Fruit fly (Drosophila melanogaster) whole organism, embryonic: ENCODE data around the gene upd2.

ENCODE experiments used
- BEAF-32 ChIP-seq: fragments of 200-800 bp; sonication (Bioruptor generic); optimal IDR thresholded peaks from 3 replicates; lab custom pipeline; 2017; ENCODE audit warnings: missing biosample characterization, missing genetic modification characterization, mild to moderate bottlenecking, moderate library complexity, missing genetic modification reagents
- CG10147 ChIP-seq: fragments of 200-800 bp; sonication (Bioruptor generic); optimal IDR thresholded peaks from 2 replicates; lab custom pipeline; 2019; ENCODE audit warnings: missing biosample characterization, mild to moderate bottlenecking, missing genetic modification characterization, moderate library complexity
- CG1024 ChIP-seq: fragments of 200-800 bp; sonication (Bioruptor generic); IDR thresholded peaks from 2 replicates; pipeline ENCODE4 v1.3.6; 2022; ENCODE audit warnings: missing biosample characterization, missing genetic modification characterization
- CG10462 ChIP-seq: fragments of 200-800 bp; sonication (Bioruptor generic); optimal IDR thresholded peaks from 2 replicates; lab custom pipeline; 2016; ENCODE audit warnings: missing biosample characterization, missing genetic modification characterization
- CG11456 ChIP-seq: fragments of 200-800 bp; sonication (Bioruptor generic); IDR thresholded peaks from 3 replicates; pipeline ENCODE4 v1.3.6; 2022; ENCODE audit warnings: missing biosample characterization, missing genetic modification characterization
- CG12071 ChIP-seq: fragments of 200-800 bp; sonication (Bioruptor generic); optimal IDR thresholded peaks from 3 replicates; lab custom pipeline; 2018; ENCODE audit warnings: missing biosample characterization, mild to moderate bottlenecking, missing genetic modification characterization
- CG13894 ChIP-seq: fragments of 200-800 bp; sonication (Bioruptor generic); optimal IDR thresholded peaks from 3 replicates; lab custom pipeline; 2018; ENCODE audit warnings: missing biosample characterization, mild to moderate bottlenecking, missing genetic modification characterization, moderate library complexity
- CG16863 ChIP-seq: fragments of 200-800 bp; sonication (Bioruptor generic); optimal IDR thresholded peaks from 3 replicates; lab custom pipeline; 2016; ENCODE audit warnings: missing biosample characterization, missing genetic modification characterization
- CG1832 ChIP-seq: fragments of 200-800 bp; sonication (Bioruptor generic); optimal IDR thresholded peaks from 2 replicates; lab custom pipeline; 2017; ENCODE audit warnings: missing biosample characterization, mild to moderate bottlenecking, missing genetic modification characterization, inconsistent platforms
- CG18619 ChIP-seq: fragments of 200-800 bp; sonication (Bioruptor generic); optimal IDR thresholded peaks from 3 replicates; lab custom pipeline; 2017; ENCODE audit warnings: missing biosample characterization, mild to moderate bottlenecking, missing genetic modification characterization
- CG2875 ChIP-seq: fragments of 200-800 bp; sonication (Bioruptor generic); optimal IDR thresholded peaks from 2 replicates; lab custom pipeline; 2017; ENCODE audit warnings: missing biosample characterization, mild to moderate bottlenecking, missing genetic modification characterization, missing genetic modification reagents
- CG3163 ChIP-seq: fragments of 200-800 bp; sonication (Bioruptor generic); optimal IDR thresholded peaks from 3 replicates; lab custom pipeline; 2016; ENCODE audit warnings: missing biosample characterization, missing genetic modification characterization
- CG5953 ChIP-seq: fragments of 200-800 bp; sonication (Bioruptor generic); IDR thresholded peaks from 2 replicates; pipeline ENCODE4 v1.3.6; 2022; ENCODE audit warnings: missing biosample characterization, missing genetic modification characterization
- CG7839 ChIP-seq: fragments of 200-800 bp; sonication (Bioruptor generic); optimal IDR thresholded peaks from 3 replicates; lab custom pipeline; 2018; ENCODE audit warnings: missing biosample characterization, mild to moderate bottlenecking, missing genetic modification characterization, moderate library complexity
- CG8281 ChIP-seq: fragments of 200-800 bp; sonication (Bioruptor generic); optimal IDR thresholded peaks from 2 replicates; lab custom pipeline; 2018; ENCODE audit warnings: missing biosample characterization, mild to moderate bottlenecking, missing genetic modification characterization, moderate library complexity
- CG8388 ChIP-seq: fragments of 200-800 bp; sonication (Bioruptor generic); optimal IDR thresholded peaks from 2 replicates; lab custom pipeline; 2019; ENCODE audit warnings: missing biosample characterization, mild to moderate bottlenecking, missing genetic modification characterization, moderate library complexity
- CG8944 ChIP-seq: fragments of 200-800 bp; sonication (Bioruptor generic); optimal IDR thresholded peaks from 3 replicates; lab custom pipeline; 2016; ENCODE audit warnings: missing biosample characterization, missing genetic modification characterization
- Dfd ChIP-seq, 2 experiments: fragments of >200 bp; optimal IDR thresholded peaks; 2 replicates each; lab custom pipeline; 2017; ENCODE audit warnings: missing biosample characterization in 2 of 2, missing genetic modification characterization in 2 of 2
- Dip3 ChIP-seq: fragments of 200-800 bp; sonication (Bioruptor generic); optimal IDR thresholded peaks from 3 replicates; lab custom pipeline; 2016; ENCODE audit warnings: missing biosample characterization, missing genetic modification characterization
- Ets65A ChIP-seq: fragments of 200-800 bp; sonication (Bioruptor generic); peaks from one replicate; lab custom pipeline; 2016; ENCODE audit warnings: missing biosample characterization, missing genetic modification characterization
- Hey ChIP-seq: fragments of 200-800 bp; sonication (Bioruptor generic); optimal IDR thresholded peaks from 3 replicates; lab custom pipeline; 2018; ENCODE audit warnings: missing biosample characterization, mild to moderate bottlenecking, missing genetic modification characterization
- Hmx ChIP-seq: fragments of 200-800 bp; sonication (Bioruptor generic); optimal IDR thresholded peaks from 2 replicates; lab custom pipeline; 2016; ENCODE audit warnings: missing biosample characterization, missing genetic modification characterization
- NFAT ChIP-seq: fragments of 200-800 bp; sonication (Bioruptor generic); IDR thresholded peaks from 2 replicates; pipeline ENCODE4 v1.3.6; 2022; ENCODE audit warnings: missing biosample characterization, missing genetic modification characterization
- Oaz ChIP-seq: fragments of 200-800 bp; sonication (Bioruptor generic); IDR thresholded peaks from 2 replicates; pipeline ENCODE4 v1.3.6; 2022; ENCODE audit warnings: missing biosample characterization, missing genetic modification characterization
- Scr ChIP-seq: fragments of 200-800 bp; sonication (Bioruptor generic); IDR thresholded peaks from 2 replicates; pipeline ENCODE4 v1.3.6; 2022; ENCODE audit warnings: missing biosample characterization, missing genetic modification characterization; ENCODE audit not compliant: partially characterized antibody
- Six4 ChIP-seq: fragments of 200-800 bp; sonication (Bioruptor generic); optimal IDR thresholded peaks from 2 replicates; lab custom pipeline; 2016; ENCODE audit warnings: missing biosample characterization, missing genetic modification characterization
- Vsx1 ChIP-seq: fragments of 200-800 bp; sonication (Bioruptor generic); optimal IDR thresholded peaks from 2 replicates; lab custom pipeline; 2017; ENCODE audit warnings: missing biosample characterization, mild to moderate bottlenecking, missing genetic modification characterization, missing genetic modification reagents
- ab ChIP-seq: fragments of 200-800 bp; sonication (Bioruptor generic); optimal IDR thresholded peaks from 2 replicates; lab custom pipeline; 2016; ENCODE audit warnings: missing biosample characterization, missing genetic modification characterization
- amos ChIP-seq: fragments of 200-800 bp; sonication (Bioruptor generic); IDR thresholded peaks from 2 replicates; pipeline ENCODE4 v1.3.6; 2022; ENCODE audit warnings: missing biosample characterization, missing genetic modification characterization; ENCODE audit not compliant: partially characterized antibody
- aop ChIP-seq: fragments of 200-800 bp; sonication (Bioruptor generic); IDR thresholded peaks from 2 replicates; pipeline ENCODE4 v1.3.6; 2022; ENCODE audit warnings: missing biosample characterization, missing genetic modification characterization
- chif ChIP-seq, 2 experiments: fragments of 200-800 bp; sonication (Bioruptor generic); optimal IDR thresholded peaks; 3 replicates each; lab custom pipeline; 2016; ENCODE audit warnings: missing biosample characterization in 2 of 2, missing genetic modification characterization in 2 of 2
- disco-r ChIP-seq: fragments of 200-800 bp; sonication (Bioruptor generic); optimal IDR thresholded peaks from 2 replicates; lab custom pipeline; 2016; ENCODE audit warnings: missing biosample characterization, missing genetic modification characterization
- gcm2 ChIP-seq: fragments of 200-800 bp; sonication (Bioruptor generic); optimal IDR thresholded peaks from 2 replicates; lab custom pipeline; 2016; ENCODE audit warnings: missing biosample characterization, missing genetic modification characterization
- gsb-n ChIP-seq: fragments of 200-800 bp; sonication (Bioruptor generic); optimal IDR thresholded peaks from 3 replicates; lab custom pipeline; 2018; ENCODE audit warnings: missing biosample characterization, mild to moderate bottlenecking, missing genetic modification characterization
- hkb ChIP-seq, 2 experiments: fragments of 200-800 bp in 1 of 2; fragments of >200 bp in 1 of 2; sonication (Bioruptor generic) in 1 of 2; IDR thresholded peaks in 1 of 2; optimal IDR thresholded peaks in 1 of 2; 2 replicates each; pipeline versions ENCODE4 v1.3.6 to Lab custom; 2017 to 2022; ENCODE audit warnings: missing biosample characterization in 1 of 2, missing genetic modification characterization in 1 of 2
- nerfin-2 ChIP-seq: fragments of 200-800 bp; sonication (Bioruptor generic); IDR thresholded peaks from 2 replicates; pipeline ENCODE4 v1.3.6; 2022; ENCODE audit warnings: missing biosample characterization, missing genetic modification characterization; ENCODE audit not compliant: partially characterized antibody
- nmo ChIP-seq: fragments of 200-800 bp; sonication (Bioruptor generic); optimal IDR thresholded peaks from 2 replicates; lab custom pipeline; 2018; ENCODE audit warnings: missing biosample characterization, mild to moderate bottlenecking, missing genetic modification characterization, moderate library complexity
- p53 ChIP-seq: fragments of 200-800 bp; sonication (Bioruptor generic); optimal IDR thresholded peaks from 2 replicates; lab custom pipeline; 2016; ENCODE audit warnings: missing biosample characterization, missing genetic modification characterization
- pita ChIP-seq: fragments of 200-800 bp; sonication (Bioruptor generic); optimal IDR thresholded peaks from 2 replicates; lab custom pipeline; 2017; ENCODE audit warnings: missing biosample characterization, mild to moderate bottlenecking, missing genetic modification characterization
- rib ChIP-seq: fragments of 200-800 bp; sonication (Bioruptor generic); IDR thresholded peaks from 2 replicates; pipeline ENCODE4 v1.3.6; 2022; ENCODE audit warnings: missing biosample characterization, missing genetic modification characterization
- run ChIP-seq: fragments of 200-800 bp; sonication (Bioruptor generic); optimal IDR thresholded peaks from 3 replicates; lab custom pipeline; 2018; ENCODE audit warnings: missing biosample characterization, mild to moderate bottlenecking, missing genetic modification characterization
- sc ChIP-seq, 3 experiments: fragments of >200 bp in 2 of 3; fragments of 200-800 bp in 1 of 3; sonication (Bioruptor generic) in 1 of 3; optimal IDR thresholded peaks; 2 replicates in 2 of 3; 3 replicates in 1 of 3; lab custom pipeline; 2017; ENCODE audit warnings: mild to moderate bottlenecking in 1 of 3, missing biosample characterization in 1 of 3, missing genetic modification characterization in 1 of 3, missing genetic modification reagents in 1 of 3
- sens ChIP-seq: fragments of 200-800 bp; sonication (Bioruptor generic); peaks from one replicate; lab custom pipeline; 2016; ENCODE audit warnings: missing biosample characterization, missing genetic modification characterization
- shn ChIP-seq: fragments of 200-800 bp; sonication (Bioruptor generic); optimal IDR thresholded peaks from 3 replicates; lab custom pipeline; 2016; ENCODE audit warnings: missing biosample characterization, missing genetic modification characterization
- tgo ChIP-seq: fragments of 200-800 bp; sonication (Bioruptor generic); IDR thresholded peaks from 3 replicates; pipeline ENCODE4 v1.3.6; 2022; ENCODE audit warnings: missing biosample characterization, missing genetic modification characterization
- tio ChIP-seq: fragments of 200-800 bp; sonication (Bioruptor generic); optimal IDR thresholded peaks from 2 replicates; lab custom pipeline; 2017; ENCODE audit warnings: missing biosample characterization, missing genetic modification characterization, inconsistent platforms
- tna ChIP-seq: fragments of 200-800 bp; sonication (Bioruptor generic); IDR thresholded peaks from 2 replicates; pipeline ENCODE4 v1.3.6; 2022; ENCODE audit warnings: missing biosample characterization, missing genetic modification characterization; ENCODE audit not compliant: partially characterized antibody
- vfl ChIP-seq: fragments of 200-800 bp; sonication (Bioruptor generic); optimal IDR thresholded peaks from 2 replicates; lab custom pipeline; 2016; ENCODE audit warnings: missing biosample characterization, missing genetic modification characterization
- zf30C ChIP-seq: fragments of 200-800 bp; sonication (Bioruptor generic); optimal IDR thresholded peaks from 3 replicates; lab custom pipeline; 2018; ENCODE audit warnings: missing biosample characterization, mild to moderate bottlenecking, missing genetic modification characterization

upd2 gene

dm6 chrX:18208079-18208865 lies 34.8 kb downstream of the upd2 start (continued):
- TF ChIP-seq CG12071 (GFP tag; lab: Kevin White, UChicago): no peak
- TF ChIP-seq gsb-n (tag; lab: Kevin White, UChicago): peak; percentile 14
- no peak for TF ChIP-seq NFAT (GFP tag; lab: Robert Waterston, UW)
- no peak for TF ChIP-seq ab (GFP tag; lab: Kevin White, UChicago)
- TF ChIP-seq CG1832 (GFP tag; lab: Kevin White, UChicago): peak; percentile 56
- TF ChIP-seq BEAF-32 (GFP tag; lab: Kevin White, UChicago): no peak
- no peak for TF ChIP-seq CG16863 (GFP tag; lab: Kevin White, UChicago)
- no peak for TF ChIP-seq Oaz (GFP tag; lab: Robert Waterston, UW)
- no peak for TF ChIP-seq tna (GFP tag; lab: Robert Waterston, UW)
- TF ChIP-seq chif (GFP tag; optimal IDR thresholded peaks at IDR 0.05; lab: Kevin White, UChicago): no peak
- TF ChIP-seq CG18619 (GFP tag; lab: Kevin White, UChicago): no peak
- no peak for TF ChIP-seq Dfd (GFP tag; optimal IDR thresholded peaks at IDR 0.05; lab: Kevin White, UChicago)
- no peak for TF ChIP-seq hkb (optimal IDR thresholded peaks at IDR 0.05; lab: Kevin White, UChicago)
- no peak for TF ChIP-seq hkb (GFP tag; IDR thresholded peaks at IDR 0.05; lab: Robert Waterston, UW)
- no peak for TF ChIP-seq Hey (tag; lab: Kevin White, UChicago)
- TF ChIP-seq Scr (GFP tag; lab: Robert Waterston, UW): no peak
- TF ChIP-seq Ets65A: no peak
- peak; percentile 65 for TF ChIP-seq nmo (GFP tag; lab: Kevin White, UChicago)
- TF ChIP-seq gcm2 (GFP tag; lab: Kevin White, UChicago): no peak
- no peak for TF ChIP-seq Dip3 (GFP tag; lab: Kevin White, UChicago)
- no peak for TF ChIP-seq CG1024 (GFP tag; lab: Robert Waterston, UW)
- no peak for TF ChIP-seq vfl (GFP tag; lab: Kevin White, UChicago)
- no peak for TF ChIP-seq sc (optimal IDR thresholded peaks at IDR 0.05; lab: Kevin White, UChicago)
- peak; percentile 6 for TF ChIP-seq sc (GFP tag; optimal IDR thresholded peaks at IDR 0.05; lab: Kevin White, UChicago)
- no peak for TF ChIP-seq CG7839 (tag; lab: Kevin White, UChicago)
- no peak for TF ChIP-seq CG13894 (tag; lab: Kevin White, UChicago)
- TF ChIP-seq run (tag; lab: Kevin White, UChicago): no peak
- TF ChIP-seq Six4 (GFP tag; lab: Kevin White, UChicago): no peak
- TF ChIP-seq shn (GFP tag; lab: Kevin White, UChicago): no peak
- TF ChIP-seq CG3163 (GFP tag; lab: Kevin White, UChicago): no peak
- no peak for TF ChIP-seq CG5953 (GFP tag; lab: Robert Waterston, UW)
- no peak for TF ChIP-seq aop (GFP tag; lab: Robert Waterston, UW)
- TF ChIP-seq pita: no peak
- TF ChIP-seq zf30C (GFP tag; lab: Kevin White, UChicago): no peak
- TF ChIP-seq CG2875 (GFP tag; lab: Kevin White, UChicago): no peak
- TF ChIP-seq CG8281 (tag; lab: Kevin White, UChicago): no peak
- TF ChIP-seq disco-r (GFP tag; lab: Kevin White, UChicago): no peak
- TF ChIP-seq CG10462 (GFP tag; lab: Kevin White, UChicago): no peak
- peak; percentile 13 for TF ChIP-seq CG8388 (GFP tag; lab: Kevin White, UChicago)
- no peak for TF ChIP-seq nerfin-2 (GFP tag; lab: Robert Waterston, UW)
- no peak for TF ChIP-seq rib (GFP tag; lab: Robert Waterston, UW)
- no peak for TF ChIP-seq CG10147 (GFP tag; lab: Kevin White, UChicago)
- TF ChIP-seq CG11456 (GFP tag; lab: Robert Waterston, UW): no peak
- TF ChIP-seq tgo (GFP tag; lab: Robert Waterston, UW): no peak
- TF ChIP-seq sens (GFP tag; lab: Kevin White, UChicago): peak; percentile 11
- no peak for TF ChIP-seq p53 (GFP tag; lab: Kevin White, UChicago)
- TF ChIP-seq Hmx: no peak
- TF ChIP-seq CG8944 (GFP tag; lab: Kevin White, UChicago): no peak
- peak; percentile 19 for TF ChIP-seq tio (GFP tag; lab: Kevin White, UChicago)
- no peak for TF ChIP-seq amos (GFP tag; lab: Robert Waterston, UW)
- TF ChIP-seq Vsx1 (GFP tag; lab: Kevin White, UChicago): no peak
